Worm (Caenorhabditis elegans) whole organism, late embryonic: Measurements from ENCODE around the gene wdr-5.3.

Experiments
- C38D4.7 ChIP-seq: fragments of 200-800 bp; sonication (Bioruptor generic); optimal IDR thresholded peaks from 2 replicates; lab custom pipeline; 2018; ENCODE audit warnings: mild to moderate bottlenecking, missing genetic modification characterization, moderate library complexity, missing compliant biosample characterization
- F13H6.1 ChIP-seq: sonication (generic microtip); optimal IDR thresholded peaks from 2 replicates; lab custom pipeline; 2016; ENCODE audit warnings: missing genetic modification characterization, missing compliant biosample characterization
- K09A11.1 ChIP-seq: sonication (generic microtip); optimal IDR thresholded peaks from 2 replicates; lab custom pipeline; 2017; ENCODE audit warnings: antibody characterized with exemption, mild to moderate bottlenecking, missing genetic modification characterization, missing compliant biosample characterization; ENCODE audit not compliant: insufficient read depth
- T23F11.4 ChIP-seq: fragments of 200-800 bp; sonication (Bioruptor generic); optimal IDR thresholded peaks from 2 replicates; lab custom pipeline; 2018; ENCODE audit warnings: mild to moderate bottlenecking, missing genetic modification characterization, missing compliant biosample characterization
- ama-1 ChIP-seq: fragments of 150-350 bp; optimal IDR thresholded peaks from 2 replicates; lab custom pipeline; 2014
- ceh-14 ChIP-seq: sonication (generic microtip); optimal IDR thresholded peaks from 2 replicates; lab custom pipeline; 2016; ENCODE audit warnings: missing genotype, missing genetic modification characterization, missing compliant biosample characterization
- ceh-18 ChIP-seq: sonication (generic microtip); optimal IDR thresholded peaks from 2 replicates; lab custom pipeline; 2016; ENCODE audit warnings: missing genetic modification characterization, missing compliant biosample characterization
- ceh-2 ChIP-seq: sonication (generic microtip); optimal IDR thresholded peaks from 2 replicates; lab custom pipeline; 2016; ENCODE audit warnings: missing genotype, missing genetic modification characterization, missing compliant biosample characterization
- ceh-22 ChIP-seq: sonication (generic microtip); optimal IDR thresholded peaks from 2 replicates; lab custom pipeline; 2017; ENCODE audit warnings: missing biosample characterization, missing genetic modification characterization
- ceh-24 ChIP-seq: sonication (generic microtip); optimal IDR thresholded peaks from 2 replicates; lab custom pipeline; 2016; ENCODE audit warnings: mild to moderate bottlenecking, missing genetic modification characterization, missing compliant biosample characterization
- ceh-30 ChIP-seq: fragments of 150-350 bp; optimal IDR thresholded peaks from 2 replicates; lab custom pipeline; 2014; ENCODE audit warnings: missing biosample characterization, missing genetic modification characterization
- ceh-31 ChIP-seq: sonication (generic microtip); optimal IDR thresholded peaks from 2 replicates; lab custom pipeline; 2016; ENCODE audit warnings: missing genetic modification characterization, missing compliant biosample characterization
- ceh-34 ChIP-seq: sonication (generic microtip); optimal IDR thresholded peaks from 2 replicates; lab custom pipeline; 2016; ENCODE audit warnings: mild to moderate bottlenecking, missing genetic modification characterization, missing compliant biosample characterization
- ceh-45 ChIP-seq: fragments of 200-800 bp; sonication (Bioruptor generic); IDR thresholded peaks from 2 replicates; pipeline ENCODE4 v1.3.6; 2022; ENCODE audit warnings: missing genetic modification reagents, missing genetic modification characterization, missing compliant biosample characterization
- ceh-48 ChIP-seq: sonication (generic microtip); optimal IDR thresholded peaks from 2 replicates; lab custom pipeline; 2016; ENCODE audit warnings: missing genetic modification characterization, inconsistent platforms, missing compliant biosample characterization
- ceh-9 ChIP-seq: sonication (generic microtip); optimal IDR thresholded peaks from 2 replicates; lab custom pipeline; 2016; ENCODE audit warnings: mild to moderate bottlenecking, missing genetic modification characterization, inconsistent platforms, missing compliant biosample characterization
- dmd-4 ChIP-seq: sonication (generic microtip); optimal IDR thresholded peaks from 2 replicates; lab custom pipeline; 2016; ENCODE audit warnings: borderline replicate concordance, missing genetic modification characterization, missing compliant biosample characterization
- dve-1 ChIP-seq: sonication (generic microtip); optimal IDR thresholded peaks from 2 replicates; lab custom pipeline; 2017; ENCODE audit warnings: antibody characterized with exemption, mild to moderate bottlenecking, missing genetic modification characterization, missing compliant biosample characterization
- ets-4 ChIP-seq: sonication (generic microtip); optimal IDR thresholded peaks from 2 replicates; lab custom pipeline; 2016; ENCODE audit warnings: missing genetic modification characterization, missing compliant biosample characterization
- gmeb-2 ChIP-seq: sonication (generic microtip); optimal IDR thresholded peaks from 2 replicates; lab custom pipeline; 2016; ENCODE audit warnings: missing genetic modification characterization, inconsistent platforms, missing compliant biosample characterization
- hlh-15 ChIP-seq: sonication (generic microtip); optimal IDR thresholded peaks from 2 replicates; lab custom pipeline; 2016; ENCODE audit warnings: missing genetic modification characterization, missing compliant biosample characterization
- hlh-30 ChIP-seq: sonication (generic microtip); optimal IDR thresholded peaks from 2 replicates; lab custom pipeline; 2017; ENCODE audit warnings: antibody characterized with exemption, missing genetic modification characterization, missing compliant biosample characterization; ENCODE audit not compliant: insufficient read depth
- lim-6 ChIP-seq: sonication (generic microtip); optimal IDR thresholded peaks from 2 replicates; lab custom pipeline; 2016; ENCODE audit warnings: missing genetic modification characterization, missing compliant biosample characterization
- lin-11 ChIP-seq: fragments of 200-800 bp; sonication (Bioruptor generic); optimal IDR thresholded peaks from 2 replicates; lab custom pipeline; 2018; ENCODE audit warnings: mild to moderate bottlenecking, missing genetic modification characterization, missing compliant biosample characterization
- madf-2 ChIP-seq: sonication (generic microtip); optimal IDR thresholded peaks from 2 replicates; lab custom pipeline; 2017; ENCODE audit warnings: missing genetic modification characterization, missing compliant biosample characterization
- nfya-1 ChIP-seq: sonication (generic microtip); optimal IDR thresholded peaks from 2 replicates; lab custom pipeline; 2017; ENCODE audit warnings: missing genetic modification characterization, mild to moderate bottlenecking, missing compliant biosample characterization, antibody characterized with exemption, moderate library complexity
- nhr-11 ChIP-seq: fragments of 150-350 bp; optimal IDR thresholded peaks from 2 replicates; lab custom pipeline; 2014; ENCODE audit warnings: missing biosample characterization, missing genetic modification characterization
- nhr-232 ChIP-seq: sonication (generic microtip); optimal IDR thresholded peaks from 2 replicates; lab custom pipeline; 2016; ENCODE audit warnings: missing genetic modification characterization, missing compliant biosample characterization
- npax-4 ChIP-seq: sonication (generic microtip); optimal IDR thresholded peaks from 2 replicates; lab custom pipeline; 2016; ENCODE audit warnings: missing genetic modification characterization, missing compliant biosample characterization
- odd-2 ChIP-seq: sonication (generic microtip); optimal IDR thresholded peaks from 2 replicates; lab custom pipeline; 2017; ENCODE audit warnings: antibody characterized with exemption, mild to moderate bottlenecking, missing genetic modification characterization, missing compliant biosample characterization
- pat-9 ChIP-seq: fragments of 200-800 bp; sonication (Bioruptor generic); optimal IDR thresholded peaks from 2 replicates; lab custom pipeline; 2018; ENCODE audit warnings: mild to moderate bottlenecking, missing genetic modification characterization, moderate library complexity, missing compliant biosample characterization
- pax-1 ChIP-seq: fragments of 150-350 bp; optimal IDR thresholded peaks from 2 replicates; lab custom pipeline; 2014; ENCODE audit warnings: missing biosample characterization, missing genetic modification characterization
- pha-2 ChIP-seq: sonication (generic microtip); optimal IDR thresholded peaks from 2 replicates; lab custom pipeline; 2017; ENCODE audit warnings: mild to moderate bottlenecking, missing genetic modification characterization, missing compliant biosample characterization
- pqm-1 ChIP-seq: sonication (generic microtip); optimal IDR thresholded peaks from 2 replicates; lab custom pipeline; 2016; ENCODE audit warnings: missing genetic modification characterization, missing compliant biosample characterization
- ref-2 ChIP-seq: sonication (generic microtip); optimal IDR thresholded peaks from 2 replicates; lab custom pipeline; 2016; ENCODE audit warnings: missing genetic modification characterization, missing compliant biosample characterization
- rnt-1 ChIP-seq: sonication (generic microtip); optimal IDR thresholded peaks from 2 replicates; lab custom pipeline; 2016; ENCODE audit warnings: missing genetic modification characterization, missing compliant biosample characterization
- sdc-2 ChIP-seq: sonication (generic microtip); optimal IDR thresholded peaks from 2 replicates; lab custom pipeline; 2016; ENCODE audit warnings: missing genotype, missing genetic modification characterization, missing compliant biosample characterization
- sox-4 ChIP-seq: sonication (generic microtip); optimal IDR thresholded peaks from 2 replicates; lab custom pipeline; 2017; ENCODE audit warnings: mild to moderate bottlenecking, missing genetic modification characterization, inconsistent platforms, missing compliant biosample characterization
- syd-9 ChIP-seq: sonication (generic microtip); optimal IDR thresholded peaks from 2 replicates; lab custom pipeline; 2016; ENCODE audit warnings: mild to moderate bottlenecking, missing genetic modification characterization, moderate library complexity, missing compliant biosample characterization
- tbx-7 ChIP-seq: sonication (generic microtip); optimal IDR thresholded peaks from 2 replicates; lab custom pipeline; 2016; ENCODE audit warnings: missing genotype, missing genetic modification characterization, missing compliant biosample characterization
- unc-55 ChIP-seq: sonication (generic microtip); optimal IDR thresholded peaks from 2 replicates; lab custom pipeline; 2017; ENCODE audit warnings: missing biosample characterization, missing genetic modification reagents, missing genetic modification characterization
- zip-5 ChIP-seq: sonication (generic microtip); optimal IDR thresholded peaks from 2 replicates; lab custom pipeline; 2016; ENCODE audit warnings: missing genetic modification characterization, missing compliant biosample characterization

Gene wdr-5.3

ce11 chrV:10756698-10757097, 19.8 kb downstream of the wdr-5.3 start, which contains the start of gene irld-6:
TSS of gene irld-6 (minus strand) at chrV:10756798.
- TF ChIP-seq lim-6 (tag; lab: Kevin White, UChicago) (no peak), unc-55 (GFP tag; lab: Kevin White, UChicago) (no peak), ceh-34 (tag; lab: Kevin White, UChicago) (no peak), dmd-4 (no peak), pax-1 (no peak), tbx-7 (tag; lab: Kevin White, UChicago) (no peak), pha-2 (tag; lab: Kevin White, UChicago) (no peak), lin-11 (tag; lab: Kevin White, UChicago) (no peak)

- no peak for TF ChIP-seq lin-11 (tag; lab: Kevin White, UChicago)
- TF ChIP-seq lim-6 (tag; lab: Kevin White, UChicago), result no peak
- TF ChIP-seq hlh-30, result no peak
These were observed 20.2 kb downstream of the wdr-5.3 start for ce11 chrV:10757128-10757527.

ce11 chrV:10758658-10759057, 21.7 kb downstream of the wdr-5.3 start, which contains the start of gene F28H7.8:
TSS of gene F28H7.8 (plus strand) at chrV:10758958.
- TF ChIP-seq syd-9 (tag; lab: Kevin White, UChicago) (no peak), ceh-22 (no peak), ceh-2 (tag; lab: Kevin White, UChicago) (no peak), lin-11 (tag; lab: Kevin White, UChicago) (no peak), dmd-4 (no peak), ceh-31 (tag; lab: Kevin White, UChicago) (no peak), sox-4 (no peak), ceh-24 (no peak), ets-4 (no peak), ref-2 (tag; lab: Kevin White, UChicago) (no peak), ceh-30 (tag; lab: Kevin White, UChicago) (no peak), ceh-45 (GFP tag; lab: Robert Waterston, UW) (no peak), ama-1 (no peak), unc-55 (GFP tag; lab: Kevin White, UChicago) (no peak)
- TF ChIP-seq, all 69 proteins: peak for 0

DNA sequence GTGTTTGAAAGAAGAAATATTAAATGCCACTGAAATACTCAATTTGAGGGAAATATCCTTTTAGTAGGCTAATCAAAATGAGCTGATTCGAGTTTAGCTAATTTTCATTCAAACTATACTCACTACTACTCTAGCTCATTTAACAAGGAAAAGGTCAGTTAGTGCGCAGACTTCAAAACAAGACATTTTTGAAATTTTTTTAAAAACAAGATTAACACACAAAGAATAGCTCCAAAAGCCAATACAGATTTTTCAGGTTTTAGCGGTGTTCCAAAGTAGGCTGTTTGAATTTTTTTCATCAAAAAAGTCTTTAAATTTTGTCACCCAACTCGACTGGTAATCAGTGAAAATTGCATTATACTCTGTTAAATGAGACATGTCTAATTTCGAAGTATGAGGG, 23.9 kb downstream of the wdr-5.3 start:
- TF ChIP-seq ceh-45 (GFP tag; lab: Robert Waterston, UW), result no peak
- TF ChIP-seq T23F11.4, result no peak
- no peak for TF ChIP-seq ref-2 (tag; lab: Kevin White, UChicago)
- no peak for TF ChIP-seq madf-2 (tag; lab: Kevin White, UChicago)
- TF ChIP-seq ceh-48 (tag; lab: Kevin White, UChicago), result no peak
- no peak for TF ChIP-seq pqm-1 (tag; lab: Kevin White, UChicago)
- no peak for TF ChIP-seq nfya-1
- TF ChIP-seq pha-2 (tag; lab: Kevin White, UChicago), result no peak
- TF ChIP-seq npax-4 (tag; lab: Kevin White, UChicago), result no peak
- TF ChIP-seq ceh-14 (tag; lab: Kevin White, UChicago), result no peak
- no peak for TF ChIP-seq dve-1 (tag; lab: Kevin White, UChicago)
- TF ChIP-seq pat-9 (tag; lab: Kevin White, UChicago), result no peak
- TF ChIP-seq F13H6.1 (tag; lab: Kevin White, UChicago), result no peak
- TF ChIP-seq nhr-11, result no peak
- TF ChIP-seq lin-11 (tag; lab: Kevin White, UChicago), result no peak
- no peak for TF ChIP-seq dmd-4
- TF ChIP-seq odd-2 (tag; lab: Kevin White, UChicago), result no peak
- no peak for TF ChIP-seq ceh-18 (tag; lab: Kevin White, UChicago)
- TF ChIP-seq, all 69 proteins: peak for 0

DNA sequence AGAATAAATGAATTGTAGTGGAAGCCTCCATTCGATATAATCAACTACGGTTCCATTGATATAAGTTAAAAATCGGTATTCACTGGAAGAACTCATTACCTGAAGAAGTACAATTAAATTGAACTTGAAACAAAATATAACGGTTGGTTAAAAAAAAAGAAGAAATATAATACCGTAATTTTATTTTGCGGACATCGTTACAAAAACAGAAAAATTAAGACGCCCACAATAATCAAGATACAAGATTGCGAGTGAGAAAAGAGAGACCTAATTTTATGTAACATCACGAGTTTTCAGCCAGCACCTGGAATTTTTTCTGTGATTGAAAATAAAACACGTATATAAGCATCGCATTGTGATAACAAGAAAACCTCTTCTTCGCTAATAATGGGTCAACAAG, 25.8 kb downstream of the wdr-5.3 start, which contains the start of gene sre-6:
sre-6 (minus strand) TSS at position 101 of the 400 bp plus-strand sequence.
- TF ChIP-seq pha-2 (tag; lab: Kevin White, UChicago) (no peak), madf-2 (tag; lab: Kevin White, UChicago) (no peak), pqm-1 (tag; lab: Kevin White, UChicago) (no peak), ceh-34 (tag; lab: Kevin White, UChicago) (no peak), ceh-9 (tag; lab: Kevin White, UChicago) (no peak), C38D4.7 (GFP tag; lab: Kevin White, UChicago) (no peak), ceh-45 (GFP tag; lab: Robert Waterston, UW) (no peak), hlh-15 (tag; lab: Kevin White, UChicago) (no peak), rnt-1 (tag; lab: Kevin White, UChicago) (no peak), odd-2 (tag; lab: Kevin White, UChicago) (no peak), nhr-232 (tag; lab: Kevin White, UChicago) (no peak), zip-5 (tag; lab: Kevin White, UChicago) (no peak), gmeb-2 (no peak), ref-2 (tag; lab: Kevin White, UChicago) (no peak), npax-4 (tag; lab: Kevin White, UChicago) (no peak), K09A11.1 (tag; lab: Kevin White, UChicago) (no peak), F13H6.1 (tag; lab: Kevin White, UChicago) (no peak), dve-1 (tag; lab: Kevin White, UChicago) (no peak), ceh-48 (tag; lab: Kevin White, UChicago) (no peak), sdc-2 (tag; lab: Kevin White, UChicago) (no peak)
